Worm (Caenorhabditis elegans) whole organism, L2 larva: ENCODE results near the gene zim-1.

Source experiments
- R02D3.7 ChIP-seq: fragments of 150-350 bp; optimal IDR thresholded peaks from 2 replicates; lab custom pipeline; 2014; ENCODE audit warnings: missing biosample characterization, missing genetic modification characterization
- blmp-1 ChIP-seq: sonication (generic microtip); optimal IDR thresholded peaks from 2 replicates; lab custom pipeline; 2017; ENCODE audit warnings: missing genetic modification characterization, mild to moderate bottlenecking, missing compliant biosample characterization, antibody characterized with exemption, moderate library complexity; ENCODE audit not compliant: insufficient read depth
- ceh-16 ChIP-seq: fragments of 150-350 bp; optimal IDR thresholded peaks from 2 replicates; lab custom pipeline; 2014; ENCODE audit warnings: missing biosample characterization, missing genetic modification characterization
- egl-27 ChIP-seq: sonication (generic microtip); optimal IDR thresholded peaks from 3 replicates; lab custom pipeline; 2017; ENCODE audit warnings: missing biosample characterization, missing genetic modification reagents, missing genetic modification characterization
- elt-1 ChIP-seq: fragments of 150-350 bp; optimal IDR thresholded peaks from 2 replicates; lab custom pipeline; 2014; ENCODE audit warnings: missing biosample characterization, missing genetic modification characterization
- lin-11 ChIP-seq: fragments of 150-350 bp; sonication (generic microtip); optimal IDR thresholded peaks from 2 replicates; lab custom pipeline; 2014; ENCODE audit warnings: missing biosample characterization, missing genetic modification characterization, inconsistent platforms, mixed read lengths
- nhr-23 ChIP-seq: fragments of 150-350 bp; optimal IDR thresholded peaks from 2 replicates; lab custom pipeline; 2014; ENCODE audit warnings: missing biosample characterization, missing genetic modification reagents, missing genetic modification characterization
- nhr-237 ChIP-seq: fragments of 150-350 bp; optimal IDR thresholded peaks from 2 replicates; lab custom pipeline; 2014; ENCODE audit warnings: missing biosample characterization, missing genetic modification characterization
- unc-39 ChIP-seq: fragments of 150-350 bp; optimal IDR thresholded peaks from 2 replicates; lab custom pipeline; 2014; ENCODE audit warnings: missing biosample characterization, missing genetic modification characterization
- unc-62 ChIP-seq: fragments of 150-350 bp; optimal IDR thresholded peaks from 2 replicates; lab custom pipeline; 2014; ENCODE audit warnings: missing biosample characterization, missing genetic modification reagents, missing genetic modification characterization
- ztf-11 ChIP-seq: sonication (generic microtip); optimal IDR thresholded peaks from 2 replicates; lab custom pipeline; 2017; ENCODE audit warnings: missing biosample characterization, missing genetic modification characterization

DNA sequence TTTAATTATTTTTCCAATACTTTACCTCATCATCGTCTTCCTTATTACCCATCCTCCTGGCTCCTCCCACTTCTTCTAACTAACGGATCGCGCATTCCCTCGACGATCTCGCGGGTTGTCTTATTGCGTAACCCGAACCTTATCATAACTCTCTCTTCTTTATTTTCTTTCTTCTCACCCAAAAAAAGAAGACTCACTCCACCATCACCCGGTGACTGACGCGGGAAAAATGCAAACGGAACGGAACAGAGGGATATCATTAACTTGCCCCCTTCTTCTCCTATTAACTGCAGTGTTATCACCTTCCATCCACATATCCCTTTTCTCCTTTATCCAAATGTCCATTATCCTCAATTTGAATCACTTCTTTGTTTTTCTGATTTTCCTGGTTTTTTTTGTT lies 23.2 kb downstream of the zim-1 start:
- TF ChIP-seq ztf-11 (tag; lab: Kevin White, UChicago) (no peak), nhr-237 (tag; lab: Kevin White, UChicago) (no peak), R02D3.7 (no peak), ceh-16 (tag; lab: Kevin White, UChicago) (no peak), elt-1 (tag; lab: Kevin White, UChicago) (no peak), unc-62 (GFP tag; lab: Kevin White, UChicago) (no peak), unc-39 (tag; lab: Kevin White, UChicago) (no peak), lin-11 (tag; lab: Kevin White, UChicago) (no peak), blmp-1 (tag; lab: Kevin White, UChicago) (no peak), nhr-23 (tag; lab: Kevin White, UChicago) (no peak), egl-27 (tag; lab: Kevin White, UChicago) (no peak)
